Worm (Caenorhabditis elegans): ENCODE data around the gene grd-5.

- TF ChIP-seq fkh-10 (GFP tag; optimal IDR thresholded peaks at IDR 0.05) (no peak), nhr-20 (tag; optimal IDR thresholded peaks at IDR 0.05) (no peak), nhr-12 (tag; optimal IDR thresholded peaks at IDR 0.05) (no peak), ztf-11 (tag; optimal IDR thresholded peaks at IDR 0.05) (no peak), ama-1 (optimal IDR thresholded peaks at IDR 0.05) (no peak)
Observed at ce11 chrV:8660475-8660874, 41.6 kb downstream of the grd-5 start.
